Fruit fly (Drosophila melanogaster) whole organism, embryonic: ENCODE measurements around the gene CG14269.
A peak's percentile ranks its signal among the peaks of the same experiment; 100 is the strongest.

ENCODE experiments used
- Bdp1 ChIP-seq: fragments of 200-800 bp; sonication (Bioruptor generic); optimal IDR thresholded peaks from 3 replicates; lab custom pipeline; 2016; ENCODE audit warnings: missing biosample characterization, missing genetic modification characterization
- CG10366 ChIP-seq: fragments of 200-800 bp; sonication (Bioruptor generic); IDR thresholded peaks from 2 replicates; pipeline ENCODE4 v1.3.6; 2022; ENCODE audit warnings: missing biosample characterization, missing genetic modification characterization
- CG11696 ChIP-seq: fragments of 200-800 bp; sonication (Bioruptor generic); IDR thresholded peaks from 2 replicates; pipeline ENCODE4 v1.3.6; 2022; ENCODE audit warnings: missing biosample characterization, missing genetic modification characterization
- CG13296 ChIP-seq: fragments of 200-800 bp; sonication (Bioruptor generic); optimal IDR thresholded peaks from 3 replicates; lab custom pipeline; 2018; ENCODE audit warnings: missing biosample characterization, mild to moderate bottlenecking, missing genetic modification characterization
- CG13424 ChIP-seq: fragments of 200-800 bp; sonication (Bioruptor generic); optimal IDR thresholded peaks from 2 replicates; lab custom pipeline; 2019; ENCODE audit warnings: missing biosample characterization, mild to moderate bottlenecking, missing genetic modification characterization, moderate library complexity
- CG18476 ChIP-seq: fragments of 200-800 bp; sonication (Bioruptor generic); optimal IDR thresholded peaks from 2 replicates; lab custom pipeline; 2016; ENCODE audit warnings: missing biosample characterization, mild to moderate bottlenecking, missing genetic modification characterization
- CG32767 ChIP-seq: fragments of 200-800 bp; sonication (Bioruptor generic); IDR thresholded peaks from 2 replicates; pipeline ENCODE4 v1.3.6; 2022; ENCODE audit warnings: missing biosample characterization, missing genetic modification characterization
- CG33557 ChIP-seq: fragments of 200-800 bp; sonication (Bioruptor generic); optimal IDR thresholded peaks from 2 replicates; lab custom pipeline; 2019; ENCODE audit warnings: missing biosample characterization, mild to moderate bottlenecking, missing genetic modification characterization, moderate library complexity
- CG3726 ChIP-seq: fragments of 200-800 bp; sonication (Bioruptor generic); IDR thresholded peaks from 3 replicates; pipeline ENCODE4, ENCODE4 v1.3.6; 2022; ENCODE audit warnings: missing biosample characterization, missing genetic modification characterization
- CG4707 ChIP-seq: fragments of 200-800 bp; sonication (Bioruptor generic); optimal IDR thresholded peaks from 2 replicates; lab custom pipeline; 2018; ENCODE audit warnings: missing biosample characterization, mild to moderate bottlenecking, missing genetic modification characterization, moderate library complexity
- CG6791 ChIP-seq: fragments of 200-800 bp; sonication (Bioruptor generic); IDR thresholded peaks from 3 replicates; pipeline ENCODE4 v1.3.6; 2022; ENCODE audit warnings: missing biosample characterization, missing genetic modification characterization; ENCODE audit not compliant: partially characterized antibody
- CG7556 ChIP-seq: fragments of 200-800 bp; sonication (Bioruptor generic); optimal IDR thresholded peaks from 2 replicates; lab custom pipeline; 2017; ENCODE audit warnings: missing biosample characterization, mild to moderate bottlenecking, missing genetic modification characterization
- CG8281 ChIP-seq: fragments of 200-800 bp; sonication (Bioruptor generic); optimal IDR thresholded peaks from 2 replicates; lab custom pipeline; 2018; ENCODE audit warnings: missing biosample characterization, mild to moderate bottlenecking, missing genetic modification characterization, moderate library complexity
- CG8478 ChIP-seq: fragments of >200 bp; optimal IDR thresholded peaks from 2 replicates; lab custom pipeline; 2018
- CG9215 ChIP-seq: fragments of 200-800 bp; sonication (Bioruptor generic); IDR thresholded peaks from 2 replicates; pipeline ENCODE4 v1.3.6; 2022; ENCODE audit warnings: missing biosample characterization, missing genetic modification characterization
- CTCF ChIP-seq: fragments of 200-800 bp; sonication (Bioruptor generic); optimal IDR thresholded peaks from 2 replicates; lab custom pipeline; 2017; ENCODE audit warnings: missing biosample characterization, mild to moderate bottlenecking, missing genetic modification characterization, moderate library complexity
- Dek ChIP-seq: fragments of 200-800 bp; sonication (Bioruptor generic); optimal IDR thresholded peaks from 3 replicates; lab custom pipeline; 2019; ENCODE audit warnings: missing biosample characterization, mild to moderate bottlenecking, missing genetic modification characterization, moderate library complexity
- Dfd ChIP-seq, 2 experiments: fragments of >200 bp; optimal IDR thresholded peaks; 2 replicates each; lab custom pipeline; 2017; ENCODE audit warnings: missing biosample characterization in 2 of 2, missing genetic modification characterization in 2 of 2
- Dip2 ChIP-seq: fragments of 200-800 bp; sonication (Bioruptor generic); IDR thresholded peaks from 2 replicates; pipeline ENCODE4 v1.3.6; 2022; ENCODE audit warnings: missing biosample characterization, missing genetic modification characterization
- Fer2 ChIP-seq: fragments of 200-800 bp; sonication (Bioruptor generic); optimal IDR thresholded peaks from 2 replicates; lab custom pipeline; 2018; ENCODE audit warnings: missing biosample characterization, mild to moderate bottlenecking, missing genetic modification characterization, moderate library complexity
- Hmr ChIP-seq: fragments of 200-800 bp; sonication (Bioruptor generic); optimal IDR thresholded peaks from 3 replicates; lab custom pipeline; 2017; ENCODE audit warnings: mild to moderate bottlenecking, missing biosample characterization, missing genetic modification reagents, missing genetic modification characterization
- Hr39 ChIP-seq: fragments of >200 bp; optimal IDR thresholded peaks from 2 replicates; lab custom pipeline; 2017
- Kr ChIP-seq: fragments of 200-800 bp; sonication (Bioruptor generic); optimal IDR thresholded peaks from 2 replicates; lab custom pipeline; 2017; ENCODE audit warnings: missing biosample characterization, mild to moderate bottlenecking, missing genetic modification characterization
- Mad ChIP-seq: fragments of 200-800 bp; sonication (Bioruptor generic); optimal IDR thresholded peaks from 2 replicates; lab custom pipeline; 2016; ENCODE audit warnings: missing biosample characterization, missing genetic modification characterization
- PHDP ChIP-seq: fragments of 200-800 bp; sonication (Bioruptor generic); optimal IDR thresholded peaks from 3 replicates; lab custom pipeline; 2018; ENCODE audit warnings: missing biosample characterization, mild to moderate bottlenecking, missing genetic modification characterization, moderate library complexity
- Stat92E ChIP-seq, 3 experiments: fragments of >200 bp in 2 of 3; fragments of 200-800 bp in 1 of 3; sonication (Bioruptor generic) in 1 of 3; optimal IDR thresholded peaks; 2 replicates each; lab custom pipeline; 2017 to 2019; ENCODE audit warnings: missing biosample characterization in 3 of 3, missing genetic modification characterization in 3 of 3, mild to moderate bottlenecking in 1 of 3, moderate library complexity in 1 of 3
- Xbp1 ChIP-seq: fragments of 200-800 bp; sonication (Bioruptor generic); optimal IDR thresholded peaks from 3 replicates; lab custom pipeline; 2016; ENCODE audit warnings: missing biosample characterization, mild to moderate bottlenecking, missing genetic modification characterization
- ap ChIP-seq: fragments of 200-800 bp; sonication (Bioruptor generic); IDR thresholded peaks from 2 replicates; pipeline ENCODE4 v1.3.6; 2022; ENCODE audit warnings: missing biosample characterization, missing genetic modification characterization
- ash1 ChIP-seq: fragments of 200-800 bp; sonication (Bioruptor generic); optimal IDR thresholded peaks from 2 replicates; lab custom pipeline; 2018; ENCODE audit warnings: missing biosample characterization, mild to moderate bottlenecking, missing genetic modification characterization
- az2 ChIP-seq: fragments of 200-800 bp; sonication (Bioruptor generic); optimal IDR thresholded peaks from 3 replicates; lab custom pipeline; 2016; ENCODE audit warnings: missing biosample characterization, missing genetic modification characterization
- chm ChIP-seq: fragments of 200-800 bp; sonication (Bioruptor generic); IDR thresholded peaks from 2 replicates; pipeline ENCODE4 v1.3.6; 2022; ENCODE audit warnings: missing biosample characterization, missing genetic modification characterization
- disco-r ChIP-seq: fragments of 200-800 bp; sonication (Bioruptor generic); optimal IDR thresholded peaks from 2 replicates; lab custom pipeline; 2016; ENCODE audit warnings: missing biosample characterization, missing genetic modification characterization
- dysf ChIP-seq: fragments of 200-800 bp; sonication (Bioruptor generic); IDR thresholded peaks from 3 replicates; pipeline ENCODE4 v1.3.6; 2022; ENCODE audit warnings: missing biosample characterization, missing genetic modification characterization
- ftz-f1 ChIP-seq: fragments of 200-800 bp; sonication (Bioruptor generic); optimal IDR thresholded peaks from 2 replicates; lab custom pipeline; 2016; ENCODE audit warnings: missing biosample characterization, missing genetic modification characterization
- ind ChIP-seq: fragments of 200-800 bp; sonication (Bioruptor generic); optimal IDR thresholded peaks from 3 replicates; lab custom pipeline; 2016; ENCODE audit warnings: missing biosample characterization, missing genetic modification characterization
- insv ChIP-seq, 2 experiments: fragments of 200-800 bp; sonication (Bioruptor generic); optimal IDR thresholded peaks; 3 replicates each; lab custom pipeline; 2016 to 2018; ENCODE audit warnings: missing biosample characterization in 2 of 2, missing genetic modification characterization in 2 of 2
- jing ChIP-seq: fragments of 200-800 bp; sonication (Bioruptor generic); optimal IDR thresholded peaks from 2 replicates; lab custom pipeline; 2018; ENCODE audit warnings: missing biosample characterization, mild to moderate bottlenecking, missing genetic modification characterization
- lbe ChIP-seq: fragments of 200-800 bp; sonication (Bioruptor generic); optimal IDR thresholded peaks from 2 replicates; lab custom pipeline; 2016; ENCODE audit warnings: missing biosample characterization, mild to moderate bottlenecking, missing genetic modification characterization
- onecut ChIP-seq: fragments of 200-800 bp; sonication (Bioruptor generic); IDR thresholded peaks from 2 replicates; pipeline ENCODE4 v1.3.6; 2022; ENCODE audit warnings: missing biosample characterization, missing genetic modification characterization
- pita ChIP-seq: fragments of 200-800 bp; sonication (Bioruptor generic); optimal IDR thresholded peaks from 2 replicates; lab custom pipeline; 2017; ENCODE audit warnings: missing biosample characterization, mild to moderate bottlenecking, missing genetic modification characterization
- pzg ChIP-seq: fragments of 200-800 bp; sonication (Bioruptor generic); optimal IDR thresholded peaks from 3 replicates; lab custom pipeline; 2018; ENCODE audit warnings: missing biosample characterization, mild to moderate bottlenecking, missing genetic modification characterization, moderate library complexity
- ranshi ChIP-seq: fragments of 200-800 bp; sonication (Bioruptor generic); IDR thresholded peaks from 2 replicates; pipeline ENCODE4 v1.3.6; 2022; ENCODE audit warnings: missing biosample characterization, missing genetic modification characterization
- row ChIP-seq: fragments of 200-800 bp; sonication (Bioruptor generic); IDR thresholded peaks from 3 replicates; pipeline ENCODE4 v1.3.6; 2022; ENCODE audit warnings: missing biosample characterization, missing genetic modification characterization
- ssp ChIP-seq: fragments of 200-800 bp; sonication (Bioruptor generic); IDR thresholded peaks from 2 replicates; pipeline ENCODE4 v1.3.6; 2022; ENCODE audit warnings: missing biosample characterization, missing genetic modification characterization
- stwl ChIP-seq: fragments of 200-800 bp; sonication (Bioruptor generic); optimal IDR thresholded peaks from 3 replicates; lab custom pipeline; 2018; ENCODE audit warnings: missing biosample characterization, mild to moderate bottlenecking, missing genetic modification characterization, moderate library complexity
- tin ChIP-seq: fragments of 200-800 bp; sonication (Bioruptor generic); optimal IDR thresholded peaks from 3 replicates; lab custom pipeline; 2016; ENCODE audit warnings: missing biosample characterization, missing genetic modification characterization
- tio ChIP-seq: fragments of 200-800 bp; sonication (Bioruptor generic); optimal IDR thresholded peaks from 2 replicates; lab custom pipeline; 2017; ENCODE audit warnings: missing biosample characterization, missing genetic modification characterization, inconsistent platforms
- trem ChIP-seq: fragments of 200-800 bp; optimal IDR thresholded peaks from 3 replicates; lab custom pipeline; 2019; ENCODE audit warnings: missing biosample characterization, mild to moderate bottlenecking, missing genetic modification characterization, moderate library complexity
- trh ChIP-seq: fragments of 200-800 bp; sonication (Bioruptor generic); optimal IDR thresholded peaks from 2 replicates; lab custom pipeline; 2016; ENCODE audit warnings: missing biosample characterization, missing genetic modification characterization
- vnd ChIP-seq: fragments of 200-800 bp; sonication (Bioruptor generic); IDR thresholded peaks from 3 replicates; pipeline ENCODE4 v1.3.6; 2022; ENCODE audit warnings: missing biosample characterization, missing genetic modification characterization; ENCODE audit not compliant: partially characterized antibody

The CG14269 gene

dm6 chrX:3474476-3475439 lies 39.2 kb upstream of the CG14269 start, which contains the start of gene CG12206 (continued):
- no peak for TF ChIP-seq trh (GFP tag; lab: Kevin White, UChicago)
- no peak for TF ChIP-seq ash1
- no peak for TF ChIP-seq CG33557 (GFP tag; lab: Kevin White, UChicago)
- no peak for TF ChIP-seq Mad (GFP tag; lab: Kevin White, UChicago)
- TF ChIP-seq Dip2 (GFP tag; lab: Robert Waterston, UW): no peak
- no peak for TF ChIP-seq Stat92E (GFP tag; optimal IDR thresholded peaks at IDR 0.05; lab: Kevin White, UChicago)
- peak; percentile 61 for TF ChIP-seq Hmr
- TF ChIP-seq Xbp1 (GFP tag; lab: Kevin White, UChicago): peak; percentile 32
- TF ChIP-seq ftz-f1 (GFP tag; lab: Kevin White, UChicago): no peak
- TF ChIP-seq ind (GFP tag; lab: Kevin White, UChicago): peak; percentile 48
- TF ChIP-seq Kr (GFP tag; lab: Kevin White, UChicago): no peak
- TF ChIP-seq ap (GFP tag; lab: Robert Waterston, UW): no peak
- no peak for TF ChIP-seq jing (GFP tag; lab: Kevin White, UChicago)
- TF ChIP-seq ssp: peak; percentile 52; the same call in 1 of the 2 replicates
- no peak for TF ChIP-seq Bdp1 (GFP tag; lab: Kevin White, UChicago)
- TF ChIP-seq stwl (tag; lab: Kevin White, UChicago): no peak
- peak; percentile 6 for TF ChIP-seq Fer2 (tag; lab: Kevin White, UChicago)
- TF ChIP-seq CG8478 (lab: Kevin White, UChicago): no peak
- no peak for TF ChIP-seq disco-r (GFP tag; lab: Kevin White, UChicago)
- peak; percentile 28 for TF ChIP-seq az2 (GFP tag; lab: Kevin White, UChicago)
- TF ChIP-seq ranshi (GFP tag; lab: Robert Waterston, UW): peak; percentile 60; the same call in 1 of the 2 replicates
- no peak for TF ChIP-seq CG11696 (GFP tag; lab: Robert Waterston, UW)
- no peak for TF ChIP-seq insv (GFP tag; optimal IDR thresholded peaks at IDR 0.05; lab: Kevin White, UChicago)
- no peak for TF ChIP-seq chm (GFP tag; lab: Robert Waterston, UW)
- TF ChIP-seq tin: peak; percentile 13
- TF ChIP-seq row: peak; percentile 81
- peak; percentile 62 for TF ChIP-seq PHDP (tag; lab: Kevin White, UChicago)
- peak; percentile 20 for TF ChIP-seq lbe
- TF ChIP-seq CG13424 (tag; lab: Kevin White, UChicago): peak; percentile 72
- TF ChIP-seq CG18476 (GFP tag; lab: Kevin White, UChicago): no peak
- no peak for TF ChIP-seq CG6791 (GFP tag; lab: Robert Waterston, UW)
- TF ChIP-seq CG7556 (GFP tag; lab: Kevin White, UChicago): peak; percentile 64
- peak; percentile 56 for TF ChIP-seq CG13296 (GFP tag; lab: Kevin White, UChicago)
- peak; percentile 3 for TF ChIP-seq CG8281 (tag; lab: Kevin White, UChicago)
- peak; percentile 93 for TF ChIP-seq CG4707 (GFP tag; lab: Kevin White, UChicago)
- TF ChIP-seq CG3726: no peak
- peak; percentile 69; the same call in 2 of the 3 replicates for TF ChIP-seq dysf
- TF ChIP-seq CG32767 (GFP tag; lab: Robert Waterston, UW): peak; percentile 53; the same call in 1 of the 2 replicates
- no peak for TF ChIP-seq pzg
- no peak for TF ChIP-seq Hr39 (lab: Kevin White, UChicago)
- no peak for TF ChIP-seq CTCF (GFP tag; lab: Kevin White, UChicago)
- TF ChIP-seq CG10366 (GFP tag; lab: Robert Waterston, UW): peak; percentile 10; the same call in 1 of the 2 replicates
- no peak for TF ChIP-seq vnd (GFP tag; lab: Robert Waterston, UW)
- TF ChIP-seq pita: no peak
- TF ChIP-seq onecut (GFP tag; lab: Robert Waterston, UW): 0 out of 2 replicates have a peak, but pooled peaks have one; percentile 11
- TF ChIP-seq CG9215 (GFP tag; lab: Robert Waterston, UW): peak; percentile 71
- peak; percentile 20 for TF ChIP-seq tio (GFP tag; lab: Kevin White, UChicago)
- peak; percentile 8 for TF ChIP-seq trem (tag; lab: Kevin White, UChicago)
- peak; percentile 54 for TF ChIP-seq Dek (tag; lab: Kevin White, UChicago)
- no peak for TF ChIP-seq Dfd (GFP tag; optimal IDR thresholded peaks at IDR 0.05; lab: Kevin White, UChicago)
